Fruit fly (Drosophila melanogaster) whole organism, prepupa: ENCODE data around the gene cpb.
A peak's percentile ranks its signal among the peaks of the same experiment; 100 is the strongest.

ENCODE experiments used
- Blimp-1 ChIP-seq: fragments of 200-800 bp; sonication (Bioruptor generic); optimal IDR thresholded peaks from 3 replicates; lab custom pipeline; 2017; ENCODE audit warnings: missing biosample characterization, missing genetic modification characterization, mild to moderate bottlenecking, moderate library complexity, missing genetic modification reagents
- CG10631 ChIP-seq: fragments of 200-800 bp; sonication (Bioruptor generic); optimal IDR thresholded peaks from 2 replicates; lab custom pipeline; 2016; ENCODE audit warnings: missing biosample characterization, missing genetic modification characterization
- CG10669 ChIP-seq: fragments of 200-800 bp; sonication (Bioruptor generic); optimal IDR thresholded peaks from 3 replicates; lab custom pipeline; 2018; ENCODE audit warnings: missing biosample characterization, mild to moderate bottlenecking, missing genetic modification characterization, moderate library complexity
- CG11294 ChIP-seq: fragments of 200-800 bp; sonication (Bioruptor generic); IDR thresholded peaks from 2 replicates; pipeline ENCODE4 v1.3.6; 2022; ENCODE audit warnings: missing biosample characterization, missing genetic modification characterization
- CG11762 ChIP-seq: fragments of 200-800 bp; sonication (Bioruptor generic); optimal IDR thresholded peaks from 3 replicates; lab custom pipeline; 2016; ENCODE audit warnings: missing biosample characterization, missing genetic modification characterization; ENCODE audit not compliant: insufficient read depth
- CG15336 ChIP-seq: fragments of 200-800 bp; sonication (Bioruptor generic); IDR thresholded peaks from 2 replicates; pipeline ENCODE4 v1.3.6; 2022; ENCODE audit warnings: missing biosample characterization, missing genetic modification characterization
- CG1621 ChIP-seq: fragments of 200-800 bp; sonication (Bioruptor generic); optimal IDR thresholded peaks from 3 replicates; lab custom pipeline; 2018; ENCODE audit warnings: missing biosample characterization, mild to moderate bottlenecking, missing genetic modification characterization
- CG16779 ChIP-seq: fragments of 200-800 bp; sonication (Bioruptor generic); optimal IDR thresholded peaks from 3 replicates; lab custom pipeline; 2017; ENCODE audit warnings: missing biosample characterization, mild to moderate bottlenecking, missing genetic modification characterization
- CG31627 ChIP-seq: fragments of 200-800 bp; sonication (Bioruptor generic); optimal IDR thresholded peaks from 3 replicates; lab custom pipeline; 2016; ENCODE audit warnings: missing biosample characterization, missing genetic modification characterization
- CG34406 ChIP-seq: fragments of 200-800 bp; sonication (Bioruptor generic); optimal IDR thresholded peaks from 3 replicates; lab custom pipeline; 2016; ENCODE audit warnings: missing biosample characterization, missing genetic modification characterization
- CG4318 ChIP-seq: fragments of 200-800 bp; sonication (Bioruptor generic); optimal IDR thresholded peaks from 3 replicates; lab custom pipeline; 2017; ENCODE audit warnings: missing biosample characterization, mild to moderate bottlenecking, missing genetic modification characterization
- CG6163 ChIP-seq: fragments of 200-800 bp; sonication (Bioruptor generic); IDR thresholded peaks from 3 replicates; pipeline ENCODE4 v1.3.6; 2022; ENCODE audit warnings: missing biosample characterization, missing genetic modification characterization
- CG6808 ChIP-seq: fragments of 200-800 bp; sonication (Bioruptor generic); optimal IDR thresholded peaks from 3 replicates; lab custom pipeline; 2017; ENCODE audit warnings: missing biosample characterization, missing genetic modification characterization, mild to moderate bottlenecking, moderate library complexity, missing genetic modification reagents
- CG6854 ChIP-seq: fragments of 200-800 bp; sonication (Bioruptor generic); optimal IDR thresholded peaks from 2 replicates; lab custom pipeline; 2017; ENCODE audit warnings: missing biosample characterization, mild to moderate bottlenecking, missing genetic modification characterization
- CG7368 ChIP-seq: fragments of 200-800 bp; sonication (Bioruptor generic); optimal IDR thresholded peaks from 3 replicates; lab custom pipeline; 2016; ENCODE audit warnings: missing biosample characterization, missing genetic modification characterization
- CG8119 ChIP-seq: fragments of 200-800 bp; sonication (Bioruptor generic); IDR thresholded peaks from 3 replicates; pipeline ENCODE4 v1.3.6; 2022; ENCODE audit warnings: missing biosample characterization, missing genetic modification characterization
- CG8319 ChIP-seq: fragments of 200-800 bp; sonication (Bioruptor generic); optimal IDR thresholded peaks from 3 replicates; lab custom pipeline; 2016; ENCODE audit warnings: missing biosample characterization, missing genetic modification characterization
- CG8632 ChIP-seq: fragments of 200-800 bp; sonication (Bioruptor generic); optimal IDR thresholded peaks from 3 replicates; lab custom pipeline; 2016; ENCODE audit warnings: missing biosample characterization, missing genetic modification characterization
- CG9139 ChIP-seq: fragments of 200-800 bp; sonication (Bioruptor generic); optimal IDR thresholded peaks from 3 replicates; lab custom pipeline; 2017; ENCODE audit warnings: missing biosample characterization, mild to moderate bottlenecking, missing genetic modification characterization
- Eip93F ChIP-seq: fragments of 200-800 bp; sonication (Bioruptor generic); optimal IDR thresholded peaks from 2 replicates; lab custom pipeline; 2016; ENCODE audit warnings: missing biosample characterization, mild to moderate bottlenecking, missing genetic modification characterization
- Ets21C ChIP-seq: fragments of 200-800 bp; sonication (Bioruptor generic); optimal IDR thresholded peaks from 3 replicates; lab custom pipeline; 2016; ENCODE audit warnings: missing biosample characterization, missing genetic modification characterization
- Ets96B ChIP-seq: fragments of 200-800 bp; optimal IDR thresholded peaks from 2 replicates; lab custom pipeline; 2019; ENCODE audit warnings: missing biosample characterization, mild to moderate bottlenecking, missing genetic modification characterization, moderate library complexity
- Hr38 ChIP-seq: sonication (Bioruptor generic); optimal IDR thresholded peaks from 2 replicates; lab custom pipeline; 2016; ENCODE audit warnings: missing biosample characterization, missing genetic modification characterization
- Hr39 ChIP-seq: fragments of 200-800 bp; sonication (Bioruptor generic); optimal IDR thresholded peaks from 2 replicates; lab custom pipeline; 2016; ENCODE audit warnings: missing biosample characterization, missing genetic modification characterization
- Hr4 ChIP-seq: fragments of 200-800 bp; sonication (Bioruptor generic); optimal IDR thresholded peaks from 3 replicates; lab custom pipeline; 2016; ENCODE audit warnings: missing biosample characterization, missing genetic modification characterization
- Lpt ChIP-seq: fragments of 200-800 bp; sonication (Bioruptor generic); optimal IDR thresholded peaks from 3 replicates; lab custom pipeline; 2016; ENCODE audit warnings: missing biosample characterization, missing genetic modification characterization
- Met ChIP-seq: fragments of 200-800 bp; sonication (Bioruptor generic); optimal IDR thresholded peaks from 3 replicates; lab custom pipeline; 2016; ENCODE audit warnings: missing biosample characterization, missing genetic modification characterization
- OdsH ChIP-seq: fragments of 200-800 bp; sonication (Bioruptor generic); optimal IDR thresholded peaks from 3 replicates; lab custom pipeline; 2016; ENCODE audit warnings: missing biosample characterization, missing genetic modification characterization
- Smox ChIP-seq: fragments of 200-800 bp; sonication (Bioruptor generic); optimal IDR thresholded peaks from 3 replicates; lab custom pipeline; 2016; ENCODE audit warnings: missing biosample characterization, missing genetic modification characterization
- Sox102F ChIP-seq: fragments of 200-800 bp; sonication (Bioruptor generic); optimal IDR thresholded peaks from 2 replicates; lab custom pipeline; 2016; ENCODE audit warnings: missing biosample characterization, mild to moderate bottlenecking, missing genetic modification characterization
- Sox14 ChIP-seq: fragments of 200-800 bp; sonication (Bioruptor generic); optimal IDR thresholded peaks from 3 replicates; lab custom pipeline; 2016; ENCODE audit warnings: missing biosample characterization, missing genetic modification characterization
- Sox15 ChIP-seq: fragments of 200-800 bp; sonication (Bioruptor generic); optimal IDR thresholded peaks from 3 replicates; lab custom pipeline; 2016; ENCODE audit warnings: missing biosample characterization, missing genetic modification characterization
- achi ChIP-seq: fragments of 200-800 bp; sonication (Bioruptor generic); optimal IDR thresholded peaks from 3 replicates; lab custom pipeline; 2016; ENCODE audit warnings: missing biosample characterization, missing genetic modification characterization
- acj6 ChIP-seq: fragments of 200-800 bp; sonication (Bioruptor generic); optimal IDR thresholded peaks from 3 replicates; lab custom pipeline; 2016; ENCODE audit warnings: missing biosample characterization, missing genetic modification characterization
- cyc ChIP-seq: fragments of 200-800 bp; sonication (Bioruptor generic); optimal IDR thresholded peaks from 3 replicates; lab custom pipeline; 2016; ENCODE audit warnings: missing biosample characterization, missing genetic modification characterization
- dac ChIP-seq: fragments of 200-800 bp; sonication (Bioruptor generic); optimal IDR thresholded peaks from 2 replicates; lab custom pipeline; 2017; ENCODE audit warnings: missing biosample characterization, mild to moderate bottlenecking, missing genetic modification characterization
- dsx ChIP-seq: fragments of 200-800 bp; optimal IDR thresholded peaks from 3 replicates; lab custom pipeline; 2019; ENCODE audit warnings: missing biosample characterization, mild to moderate bottlenecking, missing genetic modification characterization, moderate library complexity; ENCODE audit not compliant: poor library complexity, severe bottlenecking
- eg ChIP-seq: fragments of 200-800 bp; sonication (Bioruptor generic); IDR thresholded peaks from 3 replicates; pipeline ENCODE4 v1.3.6; 2022; ENCODE audit warnings: missing biosample characterization, missing genetic modification characterization
- fd59A ChIP-seq: fragments of 200-800 bp; sonication (Bioruptor generic); optimal IDR thresholded peaks from 2 replicates; lab custom pipeline; 2017; ENCODE audit warnings: missing biosample characterization, mild to moderate bottlenecking, missing genetic modification characterization, missing genetic modification reagents
- fd85E ChIP-seq: fragments of 200-800 bp; sonication (Bioruptor generic); optimal IDR thresholded peaks from 3 replicates; lab custom pipeline; 2016; ENCODE audit warnings: missing biosample characterization, missing genetic modification characterization
- fkh ChIP-seq: fragments of 200-800 bp; sonication (Bioruptor generic); optimal IDR thresholded peaks from 3 replicates; lab custom pipeline; 2017; ENCODE audit warnings: missing biosample characterization, mild to moderate bottlenecking, missing genetic modification characterization, moderate library complexity
- lz ChIP-seq: fragments of 200-800 bp; sonication (Bioruptor generic); optimal IDR thresholded peaks from 3 replicates; lab custom pipeline; 2016; ENCODE audit warnings: missing biosample characterization, missing genetic modification characterization
- net ChIP-seq: fragments of 200-800 bp; sonication (Bioruptor generic); optimal IDR thresholded peaks from 3 replicates; lab custom pipeline; 2016; ENCODE audit warnings: missing biosample characterization, missing genetic modification characterization
- pdm3 ChIP-seq: fragments of 200-800 bp; sonication (Bioruptor generic); optimal IDR thresholded peaks from 3 replicates; lab custom pipeline; 2016; ENCODE audit warnings: missing biosample characterization, missing genetic modification characterization
- salr ChIP-seq, 2 experiments: fragments of 200-800 bp; sonication (Bioruptor generic); optimal IDR thresholded peaks; 3 replicates each; lab custom pipeline; 2016 to 2018; ENCODE audit warnings: missing biosample characterization in 2 of 2, missing genetic modification characterization in 2 of 2, mild to moderate bottlenecking in 1 of 2
- spab ChIP-seq: fragments of 200-800 bp; sonication (Bioruptor generic); optimal IDR thresholded peaks from 2 replicates; lab custom pipeline; 2017; ENCODE audit warnings: missing biosample characterization, mild to moderate bottlenecking, missing genetic modification characterization, missing genetic modification reagents
- ss ChIP-seq, 2 experiments: fragments of 200-800 bp; sonication (Bioruptor generic); optimal IDR thresholded peaks; 2 replicates in 1 of 2; 3 replicates in 1 of 2; lab custom pipeline; 2017 to 2018; ENCODE audit warnings: mild to moderate bottlenecking in 2 of 2, missing biosample characterization in 2 of 2, missing genetic modification characterization in 2 of 2, moderate library complexity in 1 of 2
- svp ChIP-seq: fragments of 200-800 bp; sonication (Bioruptor generic); peaks from one replicate; lab custom pipeline; 2016; ENCODE audit warnings: missing biosample characterization, missing genetic modification characterization
- topi ChIP-seq: fragments of 200-800 bp; sonication (Bioruptor generic); optimal IDR thresholded peaks from 3 replicates; lab custom pipeline; 2016; ENCODE audit warnings: missing biosample characterization, missing genetic modification characterization
- vri ChIP-seq: fragments of 200-800 bp; sonication (Bioruptor generic); optimal IDR thresholded peaks from 3 replicates; lab custom pipeline; 2016; ENCODE audit warnings: missing biosample characterization, mild to moderate bottlenecking, missing genetic modification characterization

The cpb gene

dm6 chr2L:1727826-1728619 is 23.3 kb downstream of the cpb start:
- TF ChIP-seq Hr39 (GFP tag; lab: Kevin White, UChicago) (peak; percentile 89), net (GFP tag; lab: Kevin White, UChicago) (peak; percentile 96), CG9139 (GFP tag; lab: Kevin White, UChicago) (peak; percentile 98), svp (GFP tag; lab: Kevin White, UChicago) (peak; percentile 99), Smox (GFP tag; lab: Kevin White, UChicago) (peak; percentile 97), CG10631 (GFP tag; lab: Kevin White, UChicago) (peak; percentile 99), CG6808 (peak; percentile 98), topi (GFP tag; lab: Kevin White, UChicago) (peak; percentile 98), lz (GFP tag; lab: Kevin White, UChicago) (peak; percentile 98), CG31627 (GFP tag; lab: Kevin White, UChicago) (peak; percentile 93), vri (peak; percentile 95), OdsH (GFP tag; lab: Kevin White, UChicago) (peak; percentile 98), Hr4 (GFP tag; lab: Kevin White, UChicago) (peak; percentile 97), achi (GFP tag; lab: Kevin White, UChicago) (peak; percentile 99), CG4318 (GFP tag; lab: Kevin White, UChicago) (peak; percentile 95), dsx (peak; percentile 98), Ets21C (GFP tag; lab: Kevin White, UChicago) (peak; percentile 92), ss (GFP tag; optimal IDR thresholded peaks at IDR 0.05; lab: Kevin White, UChicago) (peak; percentile 99), Ets96B (tag; lab: Kevin White, UChicago) (peak; percentile 99), fd59A (GFP tag; lab: Kevin White, UChicago) (peak; percentile 98), dac (GFP tag; lab: Kevin White, UChicago) (peak; percentile 96), CG8119 (GFP tag; lab: Robert Waterston, UW) (peak; percentile 98), cyc (peak; percentile 95), salr (GFP tag; optimal IDR thresholded peaks at IDR 0.05; lab: Kevin White, UChicago) (peak; percentile 93 to 95), pdm3 (GFP tag; lab: Kevin White, UChicago) (peak; percentile 96), CG34406 (peak; percentile 99), fd85E (GFP tag; lab: Kevin White, UChicago) (peak; percentile 93), CG15336 (GFP tag; lab: Robert Waterston, UW) (peak; percentile 98), fkh (peak; percentile 94), CG16779 (peak; percentile 96), Met (peak; percentile 99), Blimp-1 (GFP tag; lab: Kevin White, UChicago) (peak; percentile 97), acj6 (peak; percentile 98), Sox102F (peak; percentile 98), Hr38 (GFP tag; lab: Kevin White, UChicago) (no peak), Eip93F (peak; percentile 96), CG10669 (peak; percentile 96), CG6163 (GFP tag; lab: Robert Waterston, UW) (peak; percentile 98), CG6854 (GFP tag; lab: Kevin White, UChicago) (peak; percentile 98), CG8319 (peak; percentile 94), CG11294 (peak; percentile 96), CG1621 (tag; lab: Kevin White, UChicago) (peak; percentile 95), CG8632 (GFP tag; lab: Kevin White, UChicago) (peak; percentile 99), Lpt (peak; percentile 95), spab (GFP tag; lab: Kevin White, UChicago) (peak; percentile 94), eg (GFP tag; lab: Robert Waterston, UW) (peak; percentile 96), CG7368 (GFP tag; lab: Kevin White, UChicago) (peak; percentile 96), CG11762 (peak; percentile 93), Sox14 (peak; percentile 97), Sox15 (GFP tag; lab: Kevin White, UChicago) (peak; percentile 95)
